Fruit fly (Drosophila melanogaster): ENCODE results near the gene Sik2.

Sik2 gene

dm6 chrX:2083109-2083508 is 21.4 kb upstream of the Sik2 start:
- no peak for TF ChIP-seq cnc (optimal IDR thresholded peaks at IDR 0.05)
- TF ChIP-seq Mnt (GFP tag; optimal IDR thresholded peaks at IDR 0.05), result peak; percentile 45
- no peak for TF ChIP-seq cic (GFP tag; optimal IDR thresholded peaks at IDR 0.05)
- TF ChIP-seq CG33017 (tag; optimal IDR thresholded peaks at IDR 0.05), result peak; percentile 83
- peak; percentile 20 for TF ChIP-seq Crg-1 (GFP tag; optimal IDR thresholded peaks at IDR 0.05)
- peak; percentile 25 for TF ChIP-seq CG11617 (GFP tag; optimal IDR thresholded peaks at IDR 0.05)
- no peak for TF ChIP-seq Clk (GFP tag; optimal IDR thresholded peaks at IDR 0.05)
- TF ChIP-seq CG7045 (GFP tag; optimal IDR thresholded peaks at IDR 0.05), result peak; percentile 39
- peak; percentile 81 for TF ChIP-seq bab1 (GFP tag; optimal IDR thresholded peaks at IDR 0.05)
- TF ChIP-seq CG1620 (GFP tag; optimal IDR thresholded peaks at IDR 0.05), result peak; percentile 22
- TF ChIP-seq tj (GFP tag; optimal IDR thresholded peaks at IDR 0.05), result no peak
- TF ChIP-seq toe (GFP tag; optimal IDR thresholded peaks at IDR 0.05), result peak; percentile 14
- peak; percentile 47 for TF ChIP-seq pad (GFP tag; optimal IDR thresholded peaks at IDR 0.05)
- peak; percentile 51 for TF ChIP-seq CG12768 (GFP tag; optimal IDR thresholded peaks at IDR 0.05)
- no peak for TF ChIP-seq ovo (GFP tag; optimal IDR thresholded peaks at IDR 0.05)
- TF ChIP-seq CG7101 (tag; optimal IDR thresholded peaks at IDR 0.05), result peak; percentile 88
- TF ChIP-seq kay (GFP tag; ENCODE audit: borderline replicate concordance), result no peak
- TF ChIP-seq CG5204 (GFP tag; optimal IDR thresholded peaks at IDR 0.05), result no peak
- peak; percentile 85 for TF ChIP-seq CG14711 (tag; optimal IDR thresholded peaks at IDR 0.05)
- TF ChIP-seq Hr96 (GFP tag; optimal IDR thresholded peaks at IDR 0.05), result peak; percentile 68

DNA sequence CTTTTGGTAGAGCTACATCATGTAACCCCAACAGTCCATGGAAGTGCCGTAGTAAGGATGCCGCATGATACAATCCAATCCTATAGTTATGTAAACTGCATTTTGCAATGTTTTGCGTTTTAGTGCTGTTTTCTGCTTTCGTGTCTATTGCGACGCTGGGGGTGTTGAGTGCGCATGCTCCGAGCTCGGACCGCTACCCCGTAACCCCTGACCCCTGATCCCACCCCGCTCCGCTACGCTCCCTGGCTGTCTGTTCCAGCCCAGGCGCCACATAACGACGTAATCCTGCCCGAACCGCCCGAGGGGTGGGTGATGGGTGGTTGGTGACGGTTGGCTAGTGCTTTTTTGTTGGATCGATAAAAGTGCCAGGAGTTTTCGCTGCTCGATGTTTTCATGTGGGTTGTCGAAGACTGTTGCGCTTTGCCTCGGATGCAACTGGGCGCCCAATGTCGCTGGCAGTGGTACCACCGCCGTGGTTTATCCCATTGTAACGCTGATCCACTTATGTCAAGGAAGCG is 20.2 kb upstream of the Sik2 start:
- no peak for TF ChIP-seq tj (GFP tag; optimal IDR thresholded peaks at IDR 0.05)
- no peak for TF ChIP-seq Mnt (GFP tag; optimal IDR thresholded peaks at IDR 0.05)
- TF ChIP-seq pad (GFP tag; optimal IDR thresholded peaks at IDR 0.05), result no peak
- no peak for TF ChIP-seq kay (GFP tag; ENCODE audit: borderline replicate concordance)
- TF ChIP-seq cnc (optimal IDR thresholded peaks at IDR 0.05), result no peak
- no peak for TF ChIP-seq CG7101 (tag; optimal IDR thresholded peaks at IDR 0.05)
- TF ChIP-seq bab1 (GFP tag; optimal IDR thresholded peaks at IDR 0.05), result no peak
- TF ChIP-seq CG12768 (GFP tag; optimal IDR thresholded peaks at IDR 0.05), result no peak
- TF ChIP-seq Crg-1 (GFP tag; optimal IDR thresholded peaks at IDR 0.05), result no peak
- TF ChIP-seq Clk (GFP tag; optimal IDR thresholded peaks at IDR 0.05), result no peak
- TF ChIP-seq CG33017 (tag; optimal IDR thresholded peaks at IDR 0.05), result no peak
- no peak for TF ChIP-seq CG11617 (GFP tag; optimal IDR thresholded peaks at IDR 0.05)
- no peak for TF ChIP-seq CG5204 (GFP tag; optimal IDR thresholded peaks at IDR 0.05)
- TF ChIP-seq ovo (GFP tag; optimal IDR thresholded peaks at IDR 0.05), result no peak
- no peak for TF ChIP-seq toe (GFP tag; optimal IDR thresholded peaks at IDR 0.05)
- no peak for TF ChIP-seq cic (GFP tag; optimal IDR thresholded peaks at IDR 0.05)
- TF ChIP-seq CG7045 (GFP tag; optimal IDR thresholded peaks at IDR 0.05), result no peak
- no peak for TF ChIP-seq CG1620 (GFP tag; optimal IDR thresholded peaks at IDR 0.05)
- TF ChIP-seq CG14711 (tag; optimal IDR thresholded peaks at IDR 0.05), result no peak

dm6 chrX:2080367-2080927 is 18.7 kb upstream of the Sik2 start, which contains the start of the genes CG16903 and Unc-76:
Gene CG16903, minus strand, starts transcription at chrX:2080405.
Gene Unc-76, plus strand, starts transcription at chrX:2080610.
- TF ChIP-seq cnc (optimal IDR thresholded peaks at IDR 0.05), result no peak
- peak; percentile 94 for TF ChIP-seq bab1 (GFP tag; optimal IDR thresholded peaks at IDR 0.05)
- peak; percentile 55 for TF ChIP-seq pad (GFP tag; optimal IDR thresholded peaks at IDR 0.05)
- TF ChIP-seq Hr96 (GFP tag; optimal IDR thresholded peaks at IDR 0.05), result no peak
- peak; percentile 54 for TF ChIP-seq CG1620 (GFP tag; optimal IDR thresholded peaks at IDR 0.05)
- TF ChIP-seq toe (GFP tag; optimal IDR thresholded peaks at IDR 0.05), result no peak
- TF ChIP-seq cic (GFP tag; optimal IDR thresholded peaks at IDR 0.05), result peak; percentile 69
- peak; percentile 64 for TF ChIP-seq ovo (GFP tag; optimal IDR thresholded peaks at IDR 0.05)
- peak; percentile 54 for TF ChIP-seq tj (GFP tag; optimal IDR thresholded peaks at IDR 0.05)
- TF ChIP-seq CG12768 (GFP tag; optimal IDR thresholded peaks at IDR 0.05), result no peak
- no peak for TF ChIP-seq CG33017 (tag; optimal IDR thresholded peaks at IDR 0.05)
- TF ChIP-seq CG5204 (GFP tag; optimal IDR thresholded peaks at IDR 0.05), result no peak
- peak; percentile 90 for TF ChIP-seq Mnt (GFP tag; optimal IDR thresholded peaks at IDR 0.05)
- TF ChIP-seq CG11617 (GFP tag; optimal IDR thresholded peaks at IDR 0.05), result peak; percentile 74
- peak; percentile 54 for TF ChIP-seq CG14711 (tag; optimal IDR thresholded peaks at IDR 0.05)
- TF ChIP-seq CG7101 (tag; optimal IDR thresholded peaks at IDR 0.05), result peak; percentile 73

dm6 chrX:2076412-2077357 is 15.0 kb upstream of the Sik2 start, which contains the start of gene CG4025:
Gene CG4025, plus strand, starts transcription at chrX:2076966.
- TF ChIP-seq Hr96 (GFP tag; optimal IDR thresholded peaks at IDR 0.05), result no peak
- TF ChIP-seq Mnt (GFP tag; optimal IDR thresholded peaks at IDR 0.05), result peak; percentile 10
- peak; percentile 56 for TF ChIP-seq ovo (GFP tag; optimal IDR thresholded peaks at IDR 0.05)
- TF ChIP-seq pad (GFP tag; optimal IDR thresholded peaks at IDR 0.05), result peak; percentile 99

DNA sequence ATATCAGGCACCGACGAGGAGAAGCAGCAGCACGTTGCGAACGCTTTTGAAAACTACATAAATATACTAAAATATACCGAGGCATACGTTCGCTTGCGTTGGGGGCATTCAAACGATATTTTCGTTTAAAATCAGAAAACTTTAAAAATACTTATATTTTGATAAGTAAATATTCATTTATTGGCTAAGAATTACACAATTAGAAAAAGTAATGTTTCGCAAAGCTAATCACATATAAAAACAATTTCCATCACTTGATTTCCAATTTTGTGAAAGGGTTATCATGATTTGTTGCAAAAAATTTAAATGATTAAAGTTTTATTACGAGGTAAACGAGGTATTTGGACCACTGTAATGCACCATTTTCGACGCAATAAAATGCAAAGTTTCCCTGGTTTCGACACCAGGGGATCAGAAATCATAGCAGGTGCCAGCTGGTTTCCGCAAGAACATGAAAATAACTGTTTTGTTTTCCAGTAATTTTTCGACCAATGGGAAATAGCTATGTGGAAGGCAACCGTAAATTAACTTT is 14.2 kb upstream of the Sik2 start, which contains the start of gene CG4045:
Gene CG4045, minus strand, starts transcription at position 55 of the 532 bp plus-strand sequence.
- TF ChIP-seq CG7101 (tag; optimal IDR thresholded peaks at IDR 0.05) (peak; percentile 55), CG11617 (GFP tag; optimal IDR thresholded peaks at IDR 0.05) (peak; percentile 33), bab1 (GFP tag; optimal IDR thresholded peaks at IDR 0.05) (peak; percentile 79), Crg-1 (GFP tag; optimal IDR thresholded peaks at IDR 0.05) (no peak), tj (GFP tag; optimal IDR thresholded peaks at IDR 0.05) (peak; percentile 14), cnc (optimal IDR thresholded peaks at IDR 0.05) (no peak), CG14711 (tag; optimal IDR thresholded peaks at IDR 0.05) (peak; percentile 39), CG33017 (tag; optimal IDR thresholded peaks at IDR 0.05) (no peak), Mnt (GFP tag; optimal IDR thresholded peaks at IDR 0.05) (peak; percentile 26), CG1620 (GFP tag; optimal IDR thresholded peaks at IDR 0.05) (no peak), pad (GFP tag; optimal IDR thresholded peaks at IDR 0.05) (no peak), ovo (GFP tag; optimal IDR thresholded peaks at IDR 0.05) (peak; percentile 68)

Data from whole organism, adult.